Worm (Caenorhabditis elegans): ENCODE data around the gene cct-1.

DNA sequence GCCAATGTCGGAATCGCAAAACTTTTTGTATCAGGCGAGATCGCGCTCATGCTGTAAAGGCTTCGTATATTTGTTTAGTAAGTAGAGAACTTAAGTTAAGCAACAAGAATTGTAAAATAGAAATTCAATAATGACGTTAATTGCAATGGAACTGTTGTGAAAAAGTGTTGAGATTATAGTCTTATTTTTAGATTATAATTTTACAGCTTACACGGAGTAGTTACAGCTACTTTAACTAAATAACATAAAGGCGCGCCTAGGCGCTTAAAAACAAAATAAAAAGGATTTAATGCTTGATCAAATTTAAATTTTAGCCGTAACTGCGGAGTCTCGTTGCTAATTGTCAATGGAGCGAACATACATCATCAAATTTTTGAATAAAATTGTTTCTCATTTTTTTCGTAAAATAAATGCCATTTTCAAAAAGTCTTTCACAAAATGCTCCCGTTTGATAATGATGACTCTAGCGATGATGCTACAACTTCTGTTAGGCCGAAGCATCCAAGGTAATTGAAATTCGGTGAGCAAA is 23.1 kb upstream of the cct-1 start, which contains the start of the genes emb-27 and rrf-3:
- TF ChIP-seq pes-1 (GFP tag; IDR thresholded peaks at IDR 0.05) (no peak), ama-1 (optimal IDR thresholded peaks at IDR 0.05) (no peak)
